Worm (Caenorhabditis elegans) whole organism, L2 larva: ENCODE measurements around the gene F20D1.22.

Experiments used
- C34F6.9 ChIP-seq: fragments of 150-350 bp; optimal IDR thresholded peaks from 2 replicates; lab custom pipeline; 2014; ENCODE audit warnings: missing biosample characterization, missing genetic modification characterization
- R02D3.7 ChIP-seq: fragments of 150-350 bp; optimal IDR thresholded peaks from 2 replicates; lab custom pipeline; 2014; ENCODE audit warnings: missing biosample characterization, missing genetic modification characterization
- Y55F3AM.14 ChIP-seq: fragments of 200-800 bp; sonication (Bioruptor generic); optimal IDR thresholded peaks from 2 replicates; lab custom pipeline; 2018; ENCODE audit warnings: mild to moderate bottlenecking, missing genetic modification characterization, missing compliant biosample characterization
- ZK546.5 ChIP-seq: sonication (generic microtip); optimal IDR thresholded peaks from 2 replicates; lab custom pipeline; 2017; ENCODE audit warnings: missing biosample characterization, missing genetic modification characterization
- alr-1 ChIP-seq: fragments of 150-350 bp; optimal IDR thresholded peaks from 2 replicates; lab custom pipeline; 2014; ENCODE audit warnings: missing biosample characterization, missing genetic modification characterization
- aly-2 ChIP-seq: fragments of 150-350 bp; optimal IDR thresholded peaks from 2 replicates; lab custom pipeline; 2014; ENCODE audit warnings: missing biosample characterization, missing genetic modification characterization
- ama-1 ChIP-seq: fragments of 150-350 bp; optimal IDR thresholded peaks from 2 replicates; lab custom pipeline; 2018; ENCODE audit warnings: inconsistent platforms
- blmp-1 ChIP-seq: sonication (generic microtip); optimal IDR thresholded peaks from 2 replicates; lab custom pipeline; 2017; ENCODE audit warnings: missing genetic modification characterization, mild to moderate bottlenecking, missing compliant biosample characterization, antibody characterized with exemption, moderate library complexity; ENCODE audit not compliant: insufficient read depth
- ceh-16 ChIP-seq: fragments of 150-350 bp; optimal IDR thresholded peaks from 2 replicates; lab custom pipeline; 2014; ENCODE audit warnings: missing biosample characterization, missing genetic modification characterization
- ceh-82 ChIP-seq: fragments of 150-350 bp; optimal IDR thresholded peaks from 2 replicates; lab custom pipeline; 2014; ENCODE audit warnings: missing biosample characterization, missing genetic modification characterization
- dmd-4 ChIP-seq: sonication (generic microtip); optimal IDR thresholded peaks from 2 replicates; lab custom pipeline; 2017; ENCODE audit warnings: missing biosample characterization, missing genetic modification characterization
- egl-27 ChIP-seq: sonication (generic microtip); optimal IDR thresholded peaks from 3 replicates; lab custom pipeline; 2017; ENCODE audit warnings: missing biosample characterization, missing genetic modification reagents, missing genetic modification characterization
- elt-1 ChIP-seq: fragments of 150-350 bp; optimal IDR thresholded peaks from 2 replicates; lab custom pipeline; 2014; ENCODE audit warnings: missing biosample characterization, missing genetic modification characterization
- fos-1 ChIP-seq: fragments of 150-350 bp; optimal IDR thresholded peaks from 2 replicates; lab custom pipeline; 2014; ENCODE audit warnings: missing biosample characterization, missing genetic modification characterization
- lin-11 ChIP-seq: fragments of 150-350 bp; sonication (generic microtip); optimal IDR thresholded peaks from 2 replicates; lab custom pipeline; 2014; ENCODE audit warnings: missing biosample characterization, missing genetic modification characterization, inconsistent platforms, mixed read lengths
- lin-39 ChIP-seq: fragments of 150-350 bp; optimal IDR thresholded peaks from 2 replicates; lab custom pipeline; 2014; ENCODE audit warnings: missing biosample characterization, missing genetic modification reagents, missing genetic modification characterization
- mab-5 ChIP-seq: fragments of 150-350 bp; optimal IDR thresholded peaks from 2 replicates; lab custom pipeline; 2014; ENCODE audit warnings: missing biosample characterization, missing genetic modification characterization
- mbf-1 ChIP-seq: sonication (generic microtip); optimal IDR thresholded peaks from 2 replicates; lab custom pipeline; 2017; ENCODE audit warnings: missing biosample characterization, missing genetic modification characterization
- nhr-10 ChIP-seq: sonication (generic microtip); optimal IDR thresholded peaks from 2 replicates; lab custom pipeline; 2017; ENCODE audit warnings: missing biosample characterization, missing genetic modification characterization
- nhr-11 ChIP-seq: fragments of 150-350 bp; optimal IDR thresholded peaks from 2 replicates; lab custom pipeline; 2014; ENCODE audit warnings: missing biosample characterization, missing genetic modification characterization
- nhr-129 ChIP-seq: fragments of 150-350 bp; optimal IDR thresholded peaks from 2 replicates; lab custom pipeline; 2014; ENCODE audit warnings: missing biosample characterization, missing genetic modification characterization
- nhr-23 ChIP-seq: fragments of 150-350 bp; optimal IDR thresholded peaks from 2 replicates; lab custom pipeline; 2014; ENCODE audit warnings: missing biosample characterization, missing genetic modification reagents, missing genetic modification characterization
- nhr-237 ChIP-seq: fragments of 150-350 bp; optimal IDR thresholded peaks from 2 replicates; lab custom pipeline; 2014; ENCODE audit warnings: missing biosample characterization, missing genetic modification characterization
- nhr-25 ChIP-seq: fragments of 150-350 bp; sonication (generic microtip); optimal IDR thresholded peaks from 3 replicates; lab custom pipeline; 2014; ENCODE audit warnings: missing biosample characterization, missing genetic modification characterization
- peb-1 ChIP-seq: fragments of 150-350 bp; optimal IDR thresholded peaks from 2 replicates; lab custom pipeline; 2014; ENCODE audit warnings: missing biosample characterization, missing genetic modification characterization
- sem-4 ChIP-seq: fragments of 150-350 bp; optimal IDR thresholded peaks from 2 replicates; lab custom pipeline; 2014; ENCODE audit warnings: missing biosample characterization, missing genetic modification reagents, missing genetic modification characterization
- sma-3 ChIP-seq: sonication (generic microtip); optimal IDR thresholded peaks from 2 replicates; lab custom pipeline; 2016; ENCODE audit warnings: missing genetic modification reagents, missing genetic modification characterization, missing compliant biosample characterization
- snpc-4 ChIP-seq: fragments of 150-350 bp; optimal IDR thresholded peaks from 2 replicates; lab custom pipeline; 2014; ENCODE audit warnings: missing biosample characterization, missing genetic modification characterization
- unc-39 ChIP-seq: fragments of 150-350 bp; optimal IDR thresholded peaks from 2 replicates; lab custom pipeline; 2014; ENCODE audit warnings: missing biosample characterization, missing genetic modification characterization
- unc-55 ChIP-seq: fragments of 150-350 bp; sonication (generic microtip); optimal IDR thresholded peaks from 3 replicates; lab custom pipeline; 2014; ENCODE audit warnings: missing biosample characterization, missing genetic modification reagents, missing genetic modification characterization
- zag-1 ChIP-seq: fragments of 150-350 bp; optimal IDR thresholded peaks from 2 replicates; lab custom pipeline; 2014; ENCODE audit warnings: missing biosample characterization, missing genetic modification characterization
- ztf-1 ChIP-seq: fragments of 200-800 bp; sonication (Bioruptor generic); conservative IDR thresholded peaks from 2 replicates; pipeline ENCODE4 v1.3.6; 2022; ENCODE audit warnings: missing genetic modification characterization, missing compliant biosample characterization
- ztf-4 ChIP-seq: fragments of 150-350 bp; optimal IDR thresholded peaks from 2 replicates; lab custom pipeline; 2014; ENCODE audit warnings: missing biosample characterization, missing genetic modification characterization

F20D1.22 gene

DNA sequence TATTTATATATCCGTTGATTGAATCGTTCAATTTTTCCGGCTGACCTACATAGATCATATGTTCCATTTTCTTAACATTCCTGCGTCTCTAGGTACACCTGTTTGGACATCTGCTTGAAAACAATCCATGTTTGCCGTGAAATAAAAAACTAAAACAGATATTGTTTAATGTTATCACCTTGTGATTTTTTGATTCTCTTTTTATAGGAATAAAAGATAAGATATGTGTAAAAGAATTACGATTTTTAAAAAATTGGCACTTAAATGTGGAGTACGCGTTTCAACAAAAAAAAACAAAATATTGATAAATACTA, 19.3 kb upstream of the F20D1.22 start:
- TF ChIP-seq sem-4 (tag; lab: Kevin White, UChicago) (no peak), snpc-4 (tag; lab: Kevin White, UChicago) (no peak), Y55F3AM.14 (GFP tag; lab: Kevin White, UChicago) (no peak), sma-3 (GFP tag; lab: Kevin White, UChicago) (no peak), zag-1 (tag; lab: Kevin White, UChicago) (no peak), ceh-82 (tag; lab: Kevin White, UChicago) (no peak), ZK546.5 (tag; lab: Kevin White, UChicago) (no peak), elt-1 (no peak), unc-39 (tag; lab: Kevin White, UChicago) (no peak)

DNA sequence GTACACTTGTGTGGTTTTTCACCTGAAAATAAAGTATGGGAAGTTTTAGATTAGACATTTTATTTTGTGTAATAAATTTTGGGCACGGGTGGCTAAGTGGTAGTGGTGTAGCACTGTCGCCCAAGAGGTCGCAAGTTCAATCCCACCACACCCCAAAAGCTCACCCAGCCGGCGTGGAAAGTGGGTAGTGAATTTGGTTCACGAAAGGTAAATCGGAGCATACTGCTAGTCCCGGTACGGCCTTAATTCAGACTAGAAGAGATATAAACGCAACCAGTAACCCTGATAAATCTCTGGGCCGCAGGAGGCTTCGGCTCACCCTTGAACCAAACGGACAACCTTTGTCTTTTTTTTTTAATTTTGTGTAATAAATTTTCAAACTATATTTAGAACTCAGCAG, 14.8 kb upstream of the F20D1.22 start:
- TF ChIP-seq unc-39 (tag; lab: Kevin White, UChicago) = no peak
- no peak for TF ChIP-seq lin-11 (tag; lab: Kevin White, UChicago)
- no peak for TF ChIP-seq ceh-16 (tag; lab: Kevin White, UChicago)
- no peak for TF ChIP-seq Y55F3AM.14 (GFP tag; lab: Kevin White, UChicago)
- no peak for TF ChIP-seq nhr-10 (tag; lab: Kevin White, UChicago)
- no peak for TF ChIP-seq nhr-237

DNA sequence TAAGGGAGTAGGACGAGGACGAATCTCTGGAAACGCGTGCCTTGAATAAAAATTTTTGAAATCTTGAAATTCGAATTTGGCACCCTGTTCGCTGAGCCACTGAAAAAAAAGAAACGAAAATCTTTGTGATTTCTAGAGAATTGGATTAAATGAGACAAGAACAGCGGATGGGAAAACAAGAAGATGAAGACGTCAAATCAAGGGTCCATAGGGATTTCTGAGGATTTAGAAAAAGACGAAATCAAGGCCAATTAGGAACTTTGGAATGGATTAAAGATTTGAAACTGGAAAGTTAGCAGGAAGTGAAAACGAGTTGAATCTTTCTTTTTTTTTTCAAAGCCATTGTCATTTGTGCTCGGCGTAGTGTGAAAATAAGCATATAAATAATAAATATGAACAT, 12.1 kb upstream of the F20D1.22 start, which contains the start of gene pag-3:
pag-3 (minus strand) TSS at position 101 of the 400 bp plus-strand sequence.
- TF ChIP-seq sma-3 (GFP tag; lab: Kevin White, UChicago) (no peak), unc-39 (tag; lab: Kevin White, UChicago) (no peak), mab-5 (tag; lab: Kevin White, UChicago) (no peak), egl-27 (tag; lab: Kevin White, UChicago) (no peak), sem-4 (tag; lab: Kevin White, UChicago) (no peak), ama-1 (lab: Kevin White, UChicago) (no peak), ztf-4 (tag; lab: Kevin White, UChicago) (no peak), zag-1 (tag; lab: Kevin White, UChicago) (no peak)

DNA sequence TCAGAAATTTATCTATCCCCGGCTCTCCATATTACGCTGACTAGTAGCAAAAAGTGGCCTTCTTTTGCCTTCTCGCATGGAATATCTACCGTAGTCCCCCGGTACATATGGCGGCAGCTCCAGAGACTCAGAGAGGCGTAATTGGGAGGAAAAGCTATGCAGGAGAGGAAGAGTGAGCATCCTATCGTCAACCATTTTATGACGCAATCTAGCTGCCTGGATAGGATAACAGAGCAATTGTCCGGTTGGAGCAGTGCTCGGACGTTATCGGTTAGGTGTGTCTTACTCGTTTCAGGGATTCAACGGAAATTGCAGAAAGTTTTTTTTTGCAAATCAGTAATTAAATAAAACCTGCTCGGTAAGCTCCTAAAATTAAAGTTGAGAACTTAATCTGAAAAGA, 9.4 kb upstream of the F20D1.22 start:
- TF ChIP-seq nhr-10 (tag; lab: Kevin White, UChicago) (no peak), ceh-82 (tag; lab: Kevin White, UChicago) (no peak), alr-1 (no peak), dmd-4 (tag; lab: Kevin White, UChicago) (no peak), ZK546.5 (tag; lab: Kevin White, UChicago) (no peak), unc-39 (tag; lab: Kevin White, UChicago) (no peak), nhr-23 (no peak), peb-1 (tag; lab: Kevin White, UChicago) (no peak), elt-1 (no peak), sem-4 (tag; lab: Kevin White, UChicago) (no peak), ztf-4 (tag; lab: Kevin White, UChicago) (no peak), zag-1 (tag; lab: Kevin White, UChicago) (no peak), egl-27 (tag; lab: Kevin White, UChicago) (no peak), nhr-25 (no peak), unc-55 (GFP tag; lab: Kevin White, UChicago) (no peak)

DNA sequence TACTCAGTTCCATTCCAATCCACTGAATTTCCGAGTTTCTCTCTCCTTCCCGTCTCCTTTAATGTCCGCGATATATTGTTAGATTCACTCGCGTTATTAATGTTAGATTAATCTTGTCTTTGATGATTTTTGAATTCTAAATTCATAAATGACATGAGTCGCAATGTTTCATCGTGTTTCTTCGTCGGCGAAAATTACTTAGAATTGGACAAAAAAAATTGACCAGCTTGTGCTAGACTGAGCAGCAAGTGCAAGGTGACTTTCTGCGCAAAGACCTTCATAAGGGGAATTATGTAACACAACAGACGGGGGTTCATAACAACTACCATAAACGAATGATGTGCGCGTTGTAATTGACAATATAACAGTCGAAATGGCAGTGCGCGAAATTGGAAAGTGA, 8.2 kb upstream of the F20D1.22 start:
- TF ChIP-seq nhr-129 = no peak
- no peak for TF ChIP-seq nhr-11 (tag; lab: Kevin White, UChicago)
- no peak for TF ChIP-seq ztf-1
- no peak for TF ChIP-seq aly-2
- no peak for TF ChIP-seq peb-1 (tag; lab: Kevin White, UChicago)
- no peak for TF ChIP-seq sma-3 (GFP tag; lab: Kevin White, UChicago)
- TF ChIP-seq lin-11 (tag; lab: Kevin White, UChicago) = no peak
- TF ChIP-seq C34F6.9 (tag; lab: Kevin White, UChicago) = no peak
- TF ChIP-seq mbf-1 (tag; lab: Kevin White, UChicago) = no peak

DNA sequence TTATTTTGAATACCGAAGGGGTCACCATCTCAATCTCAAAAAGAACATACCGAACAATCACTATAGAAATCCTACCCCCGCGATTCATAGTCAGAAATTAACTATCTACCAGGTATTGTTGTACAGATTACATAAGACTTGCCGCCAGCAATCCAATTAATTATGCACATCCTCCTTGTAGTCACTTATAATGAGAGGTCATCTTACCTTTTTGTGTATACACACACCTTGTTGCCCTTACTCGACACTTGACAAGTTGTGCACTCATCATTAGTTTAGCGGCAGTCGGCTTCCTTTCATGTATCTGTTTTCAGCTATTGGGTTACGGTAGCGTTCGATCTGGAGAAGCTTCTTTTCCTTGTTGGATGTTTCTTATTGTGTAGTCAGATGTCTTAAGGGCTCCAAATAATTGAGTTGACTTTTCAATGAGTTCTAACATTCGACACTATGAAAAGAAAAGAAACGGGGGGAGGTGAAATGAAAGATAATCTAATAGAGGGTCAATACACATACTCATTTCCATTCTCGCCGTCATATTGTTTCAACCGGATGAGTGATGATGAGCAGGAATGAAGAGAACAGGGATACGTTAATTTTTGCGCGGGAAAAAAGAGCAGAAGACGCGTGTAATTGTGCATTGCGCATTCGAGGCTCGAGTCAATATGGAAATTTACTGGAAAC, 7.1 kb upstream of the F20D1.22 start:
- TF ChIP-seq aly-2 (no peak), sem-4 (tag; lab: Kevin White, UChicago) (no peak), nhr-237 (no peak), nhr-23 (no peak), alr-1 (no peak), R02D3.7 (tag; lab: Kevin White, UChicago) (no peak), mbf-1 (tag; lab: Kevin White, UChicago) (no peak), fos-1 (no peak), snpc-4 (tag; lab: Kevin White, UChicago) (no peak), Y55F3AM.14 (GFP tag; lab: Kevin White, UChicago) (no peak), blmp-1 (no peak), ztf-1 (no peak), lin-39 (no peak), sma-3 (GFP tag; lab: Kevin White, UChicago) (no peak)
- TF ChIP-seq, all 48 proteins: peak for 0
